Worm (Caenorhabditis elegans) whole organism, L2 larva: ENCODE results near the gene tax-6.
A peak's percentile ranks its signal among the peaks of the same experiment; 100 is the strongest.

Experiments
- C34F6.9 ChIP-seq: fragments of 150-350 bp; optimal IDR thresholded peaks from 2 replicates; lab custom pipeline; 2014; ENCODE audit warnings: missing biosample characterization, missing genetic modification characterization
- F13H6.1 ChIP-seq: sonication (generic microtip); optimal IDR thresholded peaks from 2 replicates; lab custom pipeline; 2016; ENCODE audit warnings: missing genetic modification characterization, missing compliant biosample characterization
- R02D3.7 ChIP-seq: fragments of 150-350 bp; optimal IDR thresholded peaks from 2 replicates; lab custom pipeline; 2014; ENCODE audit warnings: missing biosample characterization, missing genetic modification characterization
- Y55F3AM.14 ChIP-seq: fragments of 200-800 bp; sonication (Bioruptor generic); optimal IDR thresholded peaks from 2 replicates; lab custom pipeline; 2018; ENCODE audit warnings: mild to moderate bottlenecking, missing genetic modification characterization, missing compliant biosample characterization
- ZK546.5 ChIP-seq: sonication (generic microtip); optimal IDR thresholded peaks from 2 replicates; lab custom pipeline; 2017; ENCODE audit warnings: missing biosample characterization, missing genetic modification characterization
- alr-1 ChIP-seq: fragments of 150-350 bp; optimal IDR thresholded peaks from 2 replicates; lab custom pipeline; 2014; ENCODE audit warnings: missing biosample characterization, missing genetic modification characterization
- ama-1 ChIP-seq: fragments of 150-350 bp; optimal IDR thresholded peaks from 2 replicates; lab custom pipeline; 2018; ENCODE audit warnings: inconsistent platforms
- blmp-1 ChIP-seq: sonication (generic microtip); optimal IDR thresholded peaks from 2 replicates; lab custom pipeline; 2017; ENCODE audit warnings: missing genetic modification characterization, mild to moderate bottlenecking, missing compliant biosample characterization, antibody characterized with exemption, moderate library complexity; ENCODE audit not compliant: insufficient read depth
- ceh-16 ChIP-seq: fragments of 150-350 bp; optimal IDR thresholded peaks from 2 replicates; lab custom pipeline; 2014; ENCODE audit warnings: missing biosample characterization, missing genetic modification characterization
- ceh-82 ChIP-seq: fragments of 150-350 bp; optimal IDR thresholded peaks from 2 replicates; lab custom pipeline; 2014; ENCODE audit warnings: missing biosample characterization, missing genetic modification characterization
- egl-27 ChIP-seq: sonication (generic microtip); optimal IDR thresholded peaks from 3 replicates; lab custom pipeline; 2017; ENCODE audit warnings: missing biosample characterization, missing genetic modification reagents, missing genetic modification characterization
- elt-3 ChIP-seq: sonication (generic microtip); optimal IDR thresholded peaks from 2 replicates; lab custom pipeline; 2017; ENCODE audit warnings: missing biosample characterization, missing genetic modification characterization
- fos-1 ChIP-seq: fragments of 150-350 bp; optimal IDR thresholded peaks from 2 replicates; lab custom pipeline; 2014; ENCODE audit warnings: missing biosample characterization, missing genetic modification characterization
- gmeb-1 ChIP-seq: fragments of 150-350 bp; optimal IDR thresholded peaks from 2 replicates; lab custom pipeline; 2014; ENCODE audit warnings: missing biosample characterization, missing genetic modification characterization
- lin-11 ChIP-seq: fragments of 150-350 bp; sonication (generic microtip); optimal IDR thresholded peaks from 2 replicates; lab custom pipeline; 2014; ENCODE audit warnings: missing biosample characterization, missing genetic modification characterization, inconsistent platforms, mixed read lengths
- lin-13 ChIP-seq: fragments of 150-350 bp; optimal IDR thresholded peaks from 2 replicates; lab custom pipeline; 2014; ENCODE audit warnings: missing biosample characterization, missing genetic modification reagents, missing genetic modification characterization
- lin-39 ChIP-seq: fragments of 150-350 bp; optimal IDR thresholded peaks from 2 replicates; lab custom pipeline; 2014; ENCODE audit warnings: missing biosample characterization, missing genetic modification reagents, missing genetic modification characterization
- lsy-2 ChIP-seq, 2 experiments: fragments of 150-350 bp in 1 of 2; sonication (generic microtip) in 1 of 2; optimal IDR thresholded peaks; 2 replicates each; lab custom pipeline; 2014 to 2017; ENCODE audit warnings: missing biosample characterization in 2 of 2, missing genetic modification characterization in 2 of 2
- mab-5 ChIP-seq: fragments of 150-350 bp; optimal IDR thresholded peaks from 2 replicates; lab custom pipeline; 2014; ENCODE audit warnings: missing biosample characterization, missing genetic modification characterization
- nhr-10 ChIP-seq: sonication (generic microtip); optimal IDR thresholded peaks from 2 replicates; lab custom pipeline; 2017; ENCODE audit warnings: missing biosample characterization, missing genetic modification characterization
- nhr-11 ChIP-seq: fragments of 150-350 bp; optimal IDR thresholded peaks from 2 replicates; lab custom pipeline; 2014; ENCODE audit warnings: missing biosample characterization, missing genetic modification characterization
- nhr-129 ChIP-seq: fragments of 150-350 bp; optimal IDR thresholded peaks from 2 replicates; lab custom pipeline; 2014; ENCODE audit warnings: missing biosample characterization, missing genetic modification characterization
- nhr-21 ChIP-seq: fragments of 150-350 bp; optimal IDR thresholded peaks from 2 replicates; lab custom pipeline; 2014; ENCODE audit warnings: missing biosample characterization, missing genetic modification characterization
- nhr-23 ChIP-seq: fragments of 150-350 bp; optimal IDR thresholded peaks from 2 replicates; lab custom pipeline; 2014; ENCODE audit warnings: missing biosample characterization, missing genetic modification reagents, missing genetic modification characterization
- nhr-237 ChIP-seq: fragments of 150-350 bp; optimal IDR thresholded peaks from 2 replicates; lab custom pipeline; 2014; ENCODE audit warnings: missing biosample characterization, missing genetic modification characterization
- nhr-25 ChIP-seq: fragments of 150-350 bp; sonication (generic microtip); optimal IDR thresholded peaks from 3 replicates; lab custom pipeline; 2014; ENCODE audit warnings: missing biosample characterization, missing genetic modification characterization
- nhr-6 ChIP-seq: fragments of 150-350 bp; optimal IDR thresholded peaks from 2 replicates; lab custom pipeline; 2014; ENCODE audit warnings: missing biosample characterization, missing genetic modification characterization
- skn-1 ChIP-seq: sonication (generic microtip); optimal IDR thresholded peaks from 2 replicates; lab custom pipeline; 2017; ENCODE audit warnings: missing biosample characterization, missing genetic modification characterization
- sma-3 ChIP-seq: sonication (generic microtip); optimal IDR thresholded peaks from 2 replicates; lab custom pipeline; 2016; ENCODE audit warnings: missing genetic modification reagents, missing genetic modification characterization, missing compliant biosample characterization
- sma-9 ChIP-seq, 2 experiments: fragments of 150-350 bp in 1 of 2; sonication (generic microtip) in 1 of 2; optimal IDR thresholded peaks; 2 replicates each; lab custom pipeline; 2014 to 2016; ENCODE audit warnings: missing genetic modification characterization in 2 of 2, mild to moderate bottlenecking in 1 of 2, missing biosample characterization in 1 of 2, missing compliant biosample characterization in 1 of 2, missing genetic modification reagents in 1 of 2, moderate library complexity in 1 of 2
- snpc-4 ChIP-seq: fragments of 150-350 bp; optimal IDR thresholded peaks from 2 replicates; lab custom pipeline; 2014; ENCODE audit warnings: missing biosample characterization, missing genetic modification characterization
- unc-39 ChIP-seq: fragments of 150-350 bp; optimal IDR thresholded peaks from 2 replicates; lab custom pipeline; 2014; ENCODE audit warnings: missing biosample characterization, missing genetic modification characterization
- unc-55 ChIP-seq: fragments of 150-350 bp; sonication (generic microtip); optimal IDR thresholded peaks from 3 replicates; lab custom pipeline; 2014; ENCODE audit warnings: missing biosample characterization, missing genetic modification reagents, missing genetic modification characterization
- unc-62 ChIP-seq: fragments of 150-350 bp; optimal IDR thresholded peaks from 2 replicates; lab custom pipeline; 2014; ENCODE audit warnings: missing biosample characterization, missing genetic modification reagents, missing genetic modification characterization
- ztf-11 ChIP-seq: sonication (generic microtip); optimal IDR thresholded peaks from 2 replicates; lab custom pipeline; 2017; ENCODE audit warnings: missing biosample characterization, missing genetic modification characterization
- ztf-4 ChIP-seq: fragments of 150-350 bp; optimal IDR thresholded peaks from 2 replicates; lab custom pipeline; 2014; ENCODE audit warnings: missing biosample characterization, missing genetic modification characterization

Gene tax-6

ce11 chrIV:10501550-10502240 is at the start of gene tax-6:
Gene tax-6, minus strand, starts transcription at chrIV:10501600.
- TF ChIP-seq ceh-16 (tag; lab: Kevin White, UChicago) = no peak
- no peak for TF ChIP-seq ama-1 (lab: Kevin White, UChicago)
- TF ChIP-seq nhr-11 (tag; lab: Kevin White, UChicago) = no peak
- no peak for TF ChIP-seq Y55F3AM.14 (GFP tag; lab: Kevin White, UChicago)
- TF ChIP-seq R02D3.7 (tag; lab: Kevin White, UChicago) = no peak
- TF ChIP-seq nhr-129 = no peak
- TF ChIP-seq lin-13 (GFP tag; lab: Kevin White, UChicago) = no peak
- TF ChIP-seq nhr-6 (tag; lab: Kevin White, UChicago) = no peak
- no peak for TF ChIP-seq fos-1
- no peak for TF ChIP-seq nhr-237 (tag; lab: Kevin White, UChicago)
- no peak for TF ChIP-seq ztf-4
- no peak for TF ChIP-seq C34F6.9 (tag; lab: Kevin White, UChicago)
- TF ChIP-seq ZK546.5 (tag; lab: Kevin White, UChicago) = no peak

ce11 chrIV:10546589-10547136 is 45.3 kb upstream of the tax-6 start, which contains the start of gene zim-1:
Gene zim-1, plus strand, starts transcription at chrIV:10547086.
- TF ChIP-seq sma-3 (GFP tag; lab: Kevin White, UChicago) = no peak
- no peak for TF ChIP-seq unc-39 (tag; lab: Kevin White, UChicago)
- no peak for TF ChIP-seq Y55F3AM.14 (GFP tag; lab: Kevin White, UChicago)
- TF ChIP-seq snpc-4 = no peak
- no peak for TF ChIP-seq nhr-25 (tag; lab: Kevin White, UChicago)
- no peak for TF ChIP-seq fos-1
- TF ChIP-seq ZK546.5 (tag; lab: Kevin White, UChicago) = no peak
- no peak for TF ChIP-seq nhr-23
- no peak for TF ChIP-seq skn-1
- no peak for TF ChIP-seq lsy-2 (tag; optimal IDR thresholded peaks at IDR 0.05; lab: Kevin White, UChicago)
- no peak for TF ChIP-seq alr-1 (tag; lab: Kevin White, UChicago)
- TF ChIP-seq ztf-11 (tag; lab: Kevin White, UChicago) = no peak
- no peak for TF ChIP-seq nhr-11 (tag; lab: Kevin White, UChicago)
- no peak for TF ChIP-seq blmp-1 (tag; lab: Kevin White, UChicago)
- no peak for TF ChIP-seq egl-27 (tag; lab: Kevin White, UChicago)
- no peak for TF ChIP-seq mab-5 (tag; lab: Kevin White, UChicago)
- no peak for TF ChIP-seq nhr-10
- TF ChIP-seq lin-11 (tag; lab: Kevin White, UChicago) = no peak
- no peak for TF ChIP-seq lin-39

ce11 chrIV:10545038-10545437 is 43.6 kb upstream of the tax-6 start, which contains the start of gene T07G12.5:
Gene T07G12.5, minus strand, starts transcription at chrIV:10545138.
- TF ChIP-seq C34F6.9 (tag; lab: Kevin White, UChicago) = no peak
- no peak for TF ChIP-seq nhr-10
- TF ChIP-seq ceh-82 = no peak
- no peak for TF ChIP-seq alr-1 (tag; lab: Kevin White, UChicago)
- no peak for TF ChIP-seq fos-1
- no peak for TF ChIP-seq ztf-11 (tag; lab: Kevin White, UChicago)
- TF ChIP-seq unc-62 (GFP tag; lab: Kevin White, UChicago) = no peak
- TF ChIP-seq mab-5 (tag; lab: Kevin White, UChicago) = no peak
- TF ChIP-seq snpc-4 = no peak
- no peak for TF ChIP-seq F13H6.1
- no peak for TF ChIP-seq unc-55 (GFP tag; lab: Kevin White, UChicago)
- TF ChIP-seq elt-3 (tag; lab: Kevin White, UChicago) = no peak
- TF ChIP-seq sma-3 (GFP tag; lab: Kevin White, UChicago) = no peak

- peak; percentile 40 for TF ChIP-seq gmeb-1
- TF ChIP-seq sma-9 (GFP tag; optimal IDR thresholded peaks at IDR 0.05; lab: Kevin White, UChicago) = peak; percentile 79
- TF ChIP-seq sma-9 (tag; optimal IDR thresholded peaks at IDR 0.05; lab: Kevin White, UChicago) = no peak
- no peak for TF ChIP-seq nhr-21
- TF ChIP-seq fos-1 = peak; percentile 40
- no peak for TF ChIP-seq skn-1
- TF ChIP-seq nhr-23 = no peak
Observed at ce11 chrIV:10543361-10543760, 42.0 kb upstream of the tax-6 start.
